Worm (Caenorhabditis elegans) whole organism, mixed stage, embryonic: ENCODE measurements around the gene Y62E10A.23.

Experiments used
- M03D4.4 ChIP-seq: sonication (generic microtip); optimal IDR thresholded peaks from 2 replicates; lab custom pipeline; 2017; ENCODE audit warnings: mild to moderate bottlenecking, missing genetic modification characterization, missing compliant biosample characterization
- bed-3 ChIP-seq: fragments of 200-800 bp; sonication (Bioruptor generic); optimal IDR thresholded peaks from 3 replicates; lab custom pipeline; 2018; ENCODE audit warnings: mild to moderate bottlenecking, missing genetic modification characterization, moderate library complexity, missing compliant biosample characterization
- blmp-1 ChIP-seq: fragments of 150-350 bp; optimal IDR thresholded peaks from 2 replicates; lab custom pipeline; 2014; ENCODE audit warnings: missing biosample characterization, missing genetic modification characterization
- ceh-39 ChIP-seq: fragments of 150-350 bp; optimal IDR thresholded peaks from 2 replicates; lab custom pipeline; 2014; ENCODE audit warnings: missing biosample characterization, missing genetic modification characterization
- ceh-43 ChIP-seq: fragments of 200-800 bp; sonication (Bioruptor generic); optimal IDR thresholded peaks from 2 replicates; lab custom pipeline; 2018; ENCODE audit warnings: mild to moderate bottlenecking, missing genetic modification characterization, moderate library complexity, missing compliant biosample characterization
- ceh-83 ChIP-seq: fragments of 200-800 bp; sonication (Bioruptor generic); optimal IDR thresholded peaks from 2 replicates; lab custom pipeline; 2018; ENCODE audit warnings: mild to moderate bottlenecking, missing genetic modification characterization, missing compliant biosample characterization
- ces-1 ChIP-seq: fragments of 150-350 bp; optimal IDR thresholded peaks from 2 replicates; lab custom pipeline; 2014; ENCODE audit warnings: missing biosample characterization, missing genetic modification reagents, missing genetic modification characterization
- cnd-1 ChIP-seq: fragments of 200-800 bp; sonication (Bioruptor generic); optimal IDR thresholded peaks from 2 replicates; lab custom pipeline; 2018; ENCODE audit warnings: mild to moderate bottlenecking, missing genetic modification characterization, missing compliant biosample characterization
- drap-1 ChIP-seq: fragments of 200-800 bp; sonication (Bioruptor generic); optimal IDR thresholded peaks from 3 replicates; lab custom pipeline; 2018; ENCODE audit warnings: mild to moderate bottlenecking, missing genetic modification characterization, missing compliant biosample characterization
- elt-1 ChIP-seq: sonication (generic microtip); optimal IDR thresholded peaks from 2 replicates; lab custom pipeline; 2017; ENCODE audit warnings: missing genetic modification characterization, mild to moderate bottlenecking, missing compliant biosample characterization, antibody characterized with exemption, moderate library complexity, borderline replicate concordance; ENCODE audit not compliant: insufficient read depth
- elt-3 ChIP-seq: fragments of 150-350 bp; optimal IDR thresholded peaks from 2 replicates; lab custom pipeline; 2014; ENCODE audit warnings: missing biosample characterization, missing genetic modification characterization
- flh-1 ChIP-seq: fragments of 200-800 bp; sonication (Bioruptor generic); optimal IDR thresholded peaks from 2 replicates; lab custom pipeline; 2018; ENCODE audit warnings: mild to moderate bottlenecking, missing genetic modification characterization, moderate library complexity, missing compliant biosample characterization
- ham-2 ChIP-seq: fragments of 200-800 bp; sonication (Bioruptor generic); optimal IDR thresholded peaks from 2 replicates; lab custom pipeline; 2018; ENCODE audit warnings: mild to moderate bottlenecking, missing genetic modification characterization, missing compliant biosample characterization
- hlh-1 ChIP-seq: fragments of 150-350 bp; optimal IDR thresholded peaks from 2 replicates; lab custom pipeline; 2014; ENCODE audit warnings: missing biosample characterization, missing genetic modification reagents, missing genetic modification characterization
- lin-13 ChIP-seq: fragments of 150-350 bp; optimal IDR thresholded peaks from 2 replicates; lab custom pipeline; 2014; ENCODE audit warnings: missing biosample characterization, missing genetic modification characterization
- lin-32 ChIP-seq: fragments of 200-800 bp; sonication (Bioruptor generic); optimal IDR thresholded peaks from 2 replicates; lab custom pipeline; 2018; ENCODE audit warnings: mild to moderate bottlenecking, missing genetic modification characterization, missing compliant biosample characterization
- lsy-2 ChIP-seq: fragments of 150-350 bp; optimal IDR thresholded peaks from 2 replicates; lab custom pipeline; 2014; ENCODE audit warnings: missing biosample characterization, missing genetic modification characterization
- mab-5 ChIP-seq: fragments of 150-350 bp; optimal IDR thresholded peaks from 2 replicates; lab custom pipeline; 2014; ENCODE audit warnings: missing biosample characterization, missing genetic modification characterization
- mep-1 ChIP-seq: fragments of 150-350 bp; optimal IDR thresholded peaks from 2 replicates; lab custom pipeline; 2017; ENCODE audit warnings: missing biosample characterization, missing genetic modification reagents, missing genetic modification characterization, inconsistent platforms
- mls-2 ChIP-seq: sonication (generic microtip); optimal IDR thresholded peaks from 2 replicates; lab custom pipeline; 2016; ENCODE audit warnings: mild to moderate bottlenecking, missing genetic modification characterization, moderate library complexity, missing compliant biosample characterization
- nhr-12 ChIP-seq: fragments of 150-350 bp; optimal IDR thresholded peaks from 2 replicates; lab custom pipeline; 2014; ENCODE audit warnings: missing biosample characterization, missing genetic modification characterization
- nhr-2 ChIP-seq: fragments of 150-350 bp; optimal IDR thresholded peaks from 2 replicates; lab custom pipeline; 2014; ENCODE audit warnings: missing biosample characterization, missing genetic modification characterization
- nhr-237 ChIP-seq: fragments of 150-350 bp; optimal IDR thresholded peaks from 2 replicates; lab custom pipeline; 2014; ENCODE audit warnings: missing biosample characterization, missing genetic modification characterization
- nhr-28 ChIP-seq: fragments of 150-350 bp; optimal IDR thresholded peaks from 2 replicates; lab custom pipeline; 2014; ENCODE audit warnings: missing biosample characterization, missing genetic modification characterization
- nhr-76 ChIP-seq: sonication (generic microtip); optimal IDR thresholded peaks from 2 replicates; lab custom pipeline; 2017; ENCODE audit warnings: missing biosample characterization, missing genetic modification characterization
- pha-4 ChIP-seq: fragments of 150-350 bp; optimal IDR thresholded peaks from 2 replicates; lab custom pipeline; 2018; ENCODE audit warnings: missing biosample characterization, missing genetic modification reagents, missing genetic modification characterization
- sem-2 ChIP-seq: fragments of 200-800 bp; sonication (Bioruptor generic); optimal IDR thresholded peaks from 2 replicates; lab custom pipeline; 2018; ENCODE audit warnings: mild to moderate bottlenecking, missing genetic modification characterization, missing compliant biosample characterization
- snpc-4 ChIP-seq: fragments of 150-350 bp; optimal IDR thresholded peaks from 2 replicates; lab custom pipeline; 2014; ENCODE audit warnings: missing biosample characterization, missing genetic modification characterization
- sptf-1 ChIP-seq: sonication (generic microtip); optimal IDR thresholded peaks from 2 replicates; lab custom pipeline; 2017; ENCODE audit warnings: mild to moderate bottlenecking, missing genetic modification characterization, moderate library complexity, missing compliant biosample characterization
- tbx-8 ChIP-seq: fragments of 200-800 bp; sonication (Bioruptor generic); optimal IDR thresholded peaks from 2 replicates; lab custom pipeline; 2018; ENCODE audit warnings: mild to moderate bottlenecking, missing genetic modification characterization, moderate library complexity, missing compliant biosample characterization
- unc-120 ChIP-seq: sonication (generic microtip); optimal IDR thresholded peaks from 2 replicates; lab custom pipeline; 2017; ENCODE audit warnings: missing genetic modification characterization, missing compliant biosample characterization; ENCODE audit not compliant: poor library complexity, severe bottlenecking
- unc-39 ChIP-seq: fragments of 150-350 bp; optimal IDR thresholded peaks from 2 replicates; lab custom pipeline; 2014; ENCODE audit warnings: missing biosample characterization, missing genetic modification characterization
- unc-62 ChIP-seq: fragments of 150-350 bp; optimal IDR thresholded peaks from 2 replicates; lab custom pipeline; 2014; ENCODE audit warnings: missing biosample characterization, missing genetic modification reagents, missing genetic modification characterization
- zip-8 ChIP-seq: fragments of 150-350 bp; optimal IDR thresholded peaks from 2 replicates; lab custom pipeline; 2014; ENCODE audit warnings: missing biosample characterization, missing genetic modification characterization
- ztf-11 ChIP-seq: fragments of 150-350 bp; optimal IDR thresholded peaks from 2 replicates; lab custom pipeline; 2014; ENCODE audit warnings: missing biosample characterization, missing genetic modification characterization

The Y62E10A.23 gene

ce11 chrIV:13386043-13386442 is at the start of gene Y62E10A.23, which contains the start of the genes Y62E10A.20 and mdt-9:
Gene Y62E10A.23 (plus strand): TSS chrIV:13386324.
Gene Y62E10A.20 (minus strand): TSS chrIV:13386091.
Gene mdt-9 (plus strand): TSS chrIV:13386380.
- peak; percentile 89 for TF ChIP-seq sptf-1 (tag; lab: Kevin White, UChicago)
- no peak for TF ChIP-seq bed-3 (GFP tag; lab: Kevin White, UChicago)
- peak; percentile 85 for TF ChIP-seq ham-2 (GFP tag; lab: Kevin White, UChicago)
- TF ChIP-seq drap-1 (GFP tag; lab: Kevin White, UChicago), result peak; percentile 75
- peak; percentile 76 for TF ChIP-seq lsy-2 (tag; lab: Kevin White, UChicago)
- TF ChIP-seq elt-1, result no peak
- TF ChIP-seq nhr-76 (tag; lab: Kevin White, UChicago), result peak; percentile 64
- TF ChIP-seq lin-32, result no peak
- peak; percentile 78 for TF ChIP-seq hlh-1 (tag; lab: Kevin White, UChicago)
- TF ChIP-seq nhr-12 (tag; lab: Kevin White, UChicago), result no peak
- peak; percentile 58 for TF ChIP-seq cnd-1 (tag; lab: Kevin White, UChicago)
- peak; percentile 74 for TF ChIP-seq ceh-43
- TF ChIP-seq flh-1 (GFP tag; lab: Kevin White, UChicago), result peak; percentile 21
- peak; percentile 72 for TF ChIP-seq unc-120
- peak; percentile 69 for TF ChIP-seq ceh-83 (GFP tag; lab: Kevin White, UChicago)
- peak; percentile 76 for TF ChIP-seq mls-2 (tag; lab: Kevin White, UChicago)
- no peak for TF ChIP-seq snpc-4
- peak; percentile 2 for TF ChIP-seq mab-5 (tag; lab: Kevin White, UChicago)
- TF ChIP-seq elt-3 (tag; lab: Kevin White, UChicago), result no peak
- TF ChIP-seq nhr-237 (tag; lab: Kevin White, UChicago), result peak; percentile 66
- TF ChIP-seq pha-4 (tag; lab: Kevin White, UChicago), result peak; percentile 64
- TF ChIP-seq tbx-8 (GFP tag; lab: Kevin White, UChicago), result no peak
- peak; percentile 72 for TF ChIP-seq ztf-11 (tag; lab: Kevin White, UChicago)
- TF ChIP-seq ces-1 (GFP tag; lab: Kevin White, UChicago), result peak; percentile 92
- TF ChIP-seq lin-13 (tag; lab: Kevin White, UChicago), result peak; percentile 63
- peak; percentile 62 for TF ChIP-seq nhr-28 (tag; lab: Kevin White, UChicago)
- TF ChIP-seq unc-39 (tag; lab: Kevin White, UChicago), result no peak
- no peak for TF ChIP-seq sem-2
- TF ChIP-seq mep-1, result peak; percentile 89
- TF ChIP-seq blmp-1 (tag; lab: Kevin White, UChicago), result peak; percentile 57
- TF ChIP-seq M03D4.4 (tag; lab: Kevin White, UChicago), result peak; percentile 80
- TF ChIP-seq zip-8 (tag; lab: Kevin White, UChicago), result no peak
- TF ChIP-seq unc-62 (GFP tag; lab: Kevin White, UChicago), result peak; percentile 43
- TF ChIP-seq nhr-2 (tag; lab: Kevin White, UChicago), result peak; percentile 8
- peak; percentile 78 for TF ChIP-seq ceh-39 (tag; lab: Kevin White, UChicago)

- TF ChIP-seq M03D4.4 (tag; lab: Kevin White, UChicago) (no peak), drap-1 (GFP tag; lab: Kevin White, UChicago) (no peak), nhr-76 (tag; lab: Kevin White, UChicago) (no peak), elt-3 (tag; lab: Kevin White, UChicago) (no peak), sem-2 (no peak), ces-1 (GFP tag; lab: Kevin White, UChicago) (no peak), unc-39 (tag; lab: Kevin White, UChicago) (no peak)
These were observed 43.6 kb upstream of the Y62E10A.23 start, which contains the start of gene W02A2.5 for ce11 chrIV:13342555-13342954. Gene W02A2.5 (plus strand): TSS chrIV:13342855.

DNA sequence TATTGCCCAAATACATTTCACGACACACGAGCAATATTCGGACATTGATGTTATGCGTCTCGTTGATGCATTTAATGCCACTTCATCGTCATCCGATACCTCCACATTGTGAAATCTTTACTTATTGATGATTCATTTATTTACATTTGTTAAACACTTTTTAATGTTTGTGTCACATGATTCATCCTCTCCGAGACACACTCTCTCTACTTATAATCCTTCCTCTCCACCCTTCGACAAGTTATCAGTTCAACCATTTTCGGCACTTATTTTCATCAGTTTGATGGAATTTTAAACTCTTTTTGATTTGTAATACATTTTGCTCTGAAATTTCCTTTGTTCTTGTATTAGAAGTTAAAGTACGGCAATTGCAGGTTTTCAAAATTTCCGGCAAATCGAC is 40.0 kb upstream of the Y62E10A.23 start:
- TF ChIP-seq lin-13 (tag; lab: Kevin White, UChicago) (no peak), M03D4.4 (tag; lab: Kevin White, UChicago) (no peak), blmp-1 (tag; lab: Kevin White, UChicago) (no peak), lin-32 (no peak), unc-62 (GFP tag; lab: Kevin White, UChicago) (no peak), nhr-28 (tag; lab: Kevin White, UChicago) (no peak), nhr-237 (tag; lab: Kevin White, UChicago) (no peak), cnd-1 (tag; lab: Kevin White, UChicago) (no peak), ceh-83 (GFP tag; lab: Kevin White, UChicago) (no peak), ztf-11 (tag; lab: Kevin White, UChicago) (no peak), sem-2 (no peak), flh-1 (GFP tag; lab: Kevin White, UChicago) (no peak), bed-3 (GFP tag; lab: Kevin White, UChicago) (no peak), mep-1 (no peak), elt-3 (tag; lab: Kevin White, UChicago) (no peak), zip-8 (tag; lab: Kevin White, UChicago) (no peak), unc-120 (no peak), unc-39 (tag; lab: Kevin White, UChicago) (no peak), ces-1 (GFP tag; lab: Kevin White, UChicago) (no peak), ceh-43 (no peak)
